Fruit fly (Drosophila melanogaster) Kc167 (cell line): ENCODE results near the gene Ilp5.

ENCODE experiments used
- h ChIP-seq: fragments of >200 bp; optimal IDR thresholded peaks from 3 replicates; lab custom pipeline; 2018; ENCODE audit warnings: missing external identifiers
- psq ChIP-seq: fragments of >200 bp; optimal IDR thresholded peaks from 2 replicates; lab custom pipeline; 2017; ENCODE audit warnings: missing external identifiers
- ttk ChIP-seq: sonication (Bioruptor generic); optimal IDR thresholded peaks from 2 replicates; lab custom pipeline; 2017; ENCODE audit warnings: missing external identifiers

DNA sequence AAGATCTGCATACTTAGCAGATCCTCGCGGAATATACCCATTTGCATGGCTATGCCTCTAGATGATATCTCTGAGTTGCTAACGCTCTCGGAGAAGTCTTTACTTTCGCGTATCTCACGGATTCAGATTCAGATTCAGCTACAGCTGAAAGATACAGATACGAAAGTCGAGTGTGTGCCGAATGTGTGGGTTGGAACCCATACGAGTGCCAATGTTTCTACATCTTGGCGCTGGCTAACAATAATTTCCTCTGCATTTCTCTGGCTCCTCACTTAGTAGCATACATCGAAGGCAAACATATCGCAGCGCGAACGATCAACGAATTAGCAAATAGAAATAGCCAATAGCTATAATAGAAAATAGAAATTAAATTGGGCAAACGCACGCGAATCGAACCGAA is 5.5 kb upstream of the Ilp5 start:
- TF ChIP-seq h (no peak), psq (lab: Kevin White, UChicago) (no peak), ttk (lab: Kevin White, UChicago) (no peak)
